Fruit fly (Drosophila melanogaster): Measurements from ENCODE around the gene obe.

obe gene

dm6 chr3R:15485866-15486265, at the start of gene obe:
TSS of gene obe (plus strand) at chr3R:15486050.
- TF ChIP-seq CTCF (optimal IDR thresholded peaks at IDR 0.05) (peak; percentile 50 to 52), CG8478 (optimal IDR thresholded peaks at IDR 0.05) (no peak)

dm6 chr3R:15436799-15437198, 49.1 kb upstream of the obe start:
- no peak for TF ChIP-seq CTCF (optimal IDR thresholded peaks at IDR 0.05)
- no peak for TF ChIP-seq CG8478 (optimal IDR thresholded peaks at IDR 0.05)

dm6 chr3R:15437458-15438414, 48.1 kb upstream of the obe start:
- no peak for TF ChIP-seq CG8478 (optimal IDR thresholded peaks at IDR 0.05)
- peak; percentile 93 to 96 for TF ChIP-seq CTCF (optimal IDR thresholded peaks at IDR 0.05)

- TF ChIP-seq CTCF (optimal IDR thresholded peaks at IDR 0.05) = no peak
- TF ChIP-seq CG8478 (optimal IDR thresholded peaks at IDR 0.05) = no peak
Observed at dm6 chr3R:15439669-15440068, 46.2 kb upstream of the obe start, which contains the start of gene Act88F. TSS of gene Act88F (plus strand) at chr3R:15439969.

- TF ChIP-seq CTCF (optimal IDR thresholded peaks at IDR 0.05) = no peak
- TF ChIP-seq CG8478 (optimal IDR thresholded peaks at IDR 0.05) = no peak
Observed at dm6 chr3R:15446149-15446548, 39.7 kb upstream of the obe start.

dm6 chr3R:15447791-15448190, 38.1 kb upstream of the obe start:
- TF ChIP-seq CTCF (optimal IDR thresholded peaks at IDR 0.05) = no peak
- TF ChIP-seq CG8478 (optimal IDR thresholded peaks at IDR 0.05) = no peak

- TF ChIP-seq CG8478 (optimal IDR thresholded peaks at IDR 0.05) (no peak), CTCF (optimal IDR thresholded peaks at IDR 0.05) (no peak)
Observed at dm6 chr3R:15448657-15449056, 37.2 kb upstream of the obe start.

- TF ChIP-seq CG8478 (optimal IDR thresholded peaks at IDR 0.05) (no peak), CTCF (optimal IDR thresholded peaks at IDR 0.05) (no peak)
Observed at dm6 chr3R:15451344-15452107, 34.3 kb upstream of the obe start.

dm6 chr3R:15457386-15458011, 28.4 kb upstream of the obe start:
- TF ChIP-seq CTCF (optimal IDR thresholded peaks at IDR 0.05) = no peak
- no peak for TF ChIP-seq CG8478 (optimal IDR thresholded peaks at IDR 0.05)

- TF ChIP-seq CTCF (optimal IDR thresholded peaks at IDR 0.05) (no peak), CG8478 (optimal IDR thresholded peaks at IDR 0.05) (no peak)
Observed at dm6 chr3R:15458186-15458715, 27.6 kb upstream of the obe start.

- TF ChIP-seq CTCF (optimal IDR thresholded peaks at IDR 0.05) (no peak), CG8478 (optimal IDR thresholded peaks at IDR 0.05) (no peak)
Observed at dm6 chr3R:15463172-15463571, 22.7 kb upstream of the obe start.

- no peak for TF ChIP-seq CG8478 (optimal IDR thresholded peaks at IDR 0.05)
- peak; percentile 45 to 63 for TF ChIP-seq CTCF (optimal IDR thresholded peaks at IDR 0.05)
Observed at dm6 chr3R:15467991-15468764, 17.7 kb upstream of the obe start.

- TF ChIP-seq CTCF (optimal IDR thresholded peaks at IDR 0.05) (no peak), CG8478 (optimal IDR thresholded peaks at IDR 0.05) (no peak)
Observed at dm6 chr3R:15471742-15472141, 14.1 kb upstream of the obe start.

- TF ChIP-seq CG8478 (optimal IDR thresholded peaks at IDR 0.05) (no peak), CTCF (optimal IDR thresholded peaks at IDR 0.05) (no peak)
Observed at dm6 chr3R:15472753-15473212, 13.1 kb upstream of the obe start.

Measured in S2 (cell line).